Worm (Caenorhabditis elegans): ENCODE measurements around the gene hlh-31.

hlh-31 gene

ce11 chrIV:16257330-16257729 is at the start of gene hlh-31:
Gene hlh-31 (plus strand): TSS chrIV:16257630.
- TF ChIP-seq blmp-1 (tag; optimal IDR thresholded peaks at IDR 0.05) (no peak), fkh-10 (GFP tag; optimal IDR thresholded peaks at IDR 0.05) (no peak), nhr-47 (tag; optimal IDR thresholded peaks at IDR 0.05) (no peak), nhr-77 (tag; optimal IDR thresholded peaks at IDR 0.05) (no peak), skn-1 (tag; optimal IDR thresholded peaks at IDR 0.05) (no peak), fkh-8 (tag; optimal IDR thresholded peaks at IDR 0.05) (no peak), unc-98 (GFP tag; IDR thresholded peaks at IDR 0.05) (no peak), pax-3 (tag; optimal IDR thresholded peaks at IDR 0.05) (no peak), ztf-11 (tag; optimal IDR thresholded peaks at IDR 0.05) (no peak), aha-1 (tag; optimal IDR thresholded peaks at IDR 0.05) (no peak), mef-2 (tag; optimal IDR thresholded peaks at IDR 0.05) (no peak), nhr-85 (tag) (no peak), nhr-76 (tag; optimal IDR thresholded peaks at IDR 0.05) (no peak), ceh-63 (GFP tag; optimal IDR thresholded peaks at IDR 0.05) (no peak)

ce11 chrIV:16210913-16211312 is 46.5 kb upstream of the hlh-31 start, which contains the start of gene H25K10.2:
Gene H25K10.2 (minus strand): TSS chrIV:16211013.
- no peak for TF ChIP-seq dpl-1 (GFP tag; optimal IDR thresholded peaks at IDR 0.05)

DNA sequence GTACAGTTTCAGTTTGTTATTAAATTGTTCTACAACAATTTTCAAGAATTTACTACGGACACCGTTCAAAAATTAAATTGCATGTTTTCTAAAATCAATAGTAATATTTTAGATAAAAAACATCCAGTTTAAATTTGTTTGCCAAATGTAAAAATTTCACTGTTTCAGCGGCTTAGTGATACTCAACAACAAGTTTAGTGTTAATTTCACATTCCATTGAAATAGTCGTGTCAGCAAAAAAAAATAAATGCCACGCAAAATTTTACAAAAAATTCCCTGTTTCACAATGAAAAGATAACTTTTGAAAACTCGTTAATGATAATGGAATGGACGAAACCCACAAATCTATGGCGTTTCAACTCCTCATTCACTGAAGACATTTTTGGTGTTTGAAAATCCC is 41.3 kb upstream of the hlh-31 start:
- TF ChIP-seq efl-1 (optimal IDR thresholded peaks at IDR 0.05) (no peak), efl-1 (GFP tag; optimal IDR thresholded peaks at IDR 0.05 in 1 of 2) (no peak), lin-15B (tag; optimal IDR thresholded peaks at IDR 0.05) (no peak), Y116A8C.19 (tag; optimal IDR thresholded peaks at IDR 0.05; ENCODE audit: borderline replicate concordance) (no peak), unc-62 (GFP tag; optimal IDR thresholded peaks at IDR 0.05) (no peak), F16B12.6 (tag; optimal IDR thresholded peaks at IDR 0.05) (no peak), fkh-8 (tag; optimal IDR thresholded peaks at IDR 0.05) (no peak)

- TF ChIP-seq ets-5 (GFP tag; IDR thresholded peaks at IDR 0.05): no peak
- TF ChIP-seq xbp-1 (tag; optimal IDR thresholded peaks at IDR 0.05): no peak
- TF ChIP-seq nhr-19 (GFP tag; conservative IDR thresholded peaks at IDR 0.05): no peak
- TF ChIP-seq lin-13 (GFP tag; optimal IDR thresholded peaks at IDR 0.05): no peak
- TF ChIP-seq unc-130 (tag; optimal IDR thresholded peaks at IDR 0.05): no peak
- TF ChIP-seq lin-35 (GFP tag; optimal IDR thresholded peaks at IDR 0.05): no peak
- no peak for TF ChIP-seq nhr-47 (tag; optimal IDR thresholded peaks at IDR 0.05)
- TF ChIP-seq zip-4 (GFP tag; optimal IDR thresholded peaks at IDR 0.05): no peak
- TF ChIP-seq nhr-71 (tag; optimal IDR thresholded peaks at IDR 0.05): no peak
- no peak for TF ChIP-seq tlp-1 (tag; optimal IDR thresholded peaks at IDR 0.05)
- TF ChIP-seq fkh-10 (GFP tag; optimal IDR thresholded peaks at IDR 0.05): no peak
Measured at ce11 chrIV:16220688-16221087, 36.7 kb upstream of the hlh-31 start.

DNA sequence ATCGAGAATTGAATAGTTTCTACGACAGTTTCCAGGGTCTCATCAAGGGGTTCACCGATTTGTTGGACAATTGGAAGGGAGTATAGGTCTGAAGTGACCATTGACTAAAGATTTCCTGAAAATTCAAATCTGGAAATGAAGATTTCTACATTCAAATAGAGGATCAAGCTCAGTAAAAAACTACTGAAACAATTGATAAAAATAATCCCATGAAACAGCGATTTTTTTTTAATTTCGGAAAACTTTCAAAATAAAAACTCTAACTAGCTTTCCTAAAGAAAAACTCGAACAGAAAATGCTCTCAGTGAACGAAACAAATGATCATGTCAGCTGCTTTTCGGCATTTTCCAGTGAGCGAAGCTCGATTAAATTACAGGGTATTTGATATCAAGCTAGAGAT is 35.9 kb upstream of the hlh-31 start, which contains the start of gene srv-11:
TSS of gene srv-11 (minus strand) at position 101 of the 400 bp plus-strand sequence.
- TF ChIP-seq ama-1 (optimal IDR thresholded peaks at IDR 0.05) (no peak), swsn-7 (tag; optimal IDR thresholded peaks at IDR 0.05) (no peak), nhr-85 (tag) (no peak), ceh-63 (GFP tag; optimal IDR thresholded peaks at IDR 0.05) (no peak), ceh-82 (tag; optimal IDR thresholded peaks at IDR 0.05) (no peak), ets-5 (GFP tag; IDR thresholded peaks at IDR 0.05) (no peak), ceh-8 (GFP tag; optimal IDR thresholded peaks at IDR 0.05) (no peak), lir-3 (tag; optimal IDR thresholded peaks at IDR 0.05; ENCODE audit: poor library complexity) (no peak), F16B12.6 (tag; optimal IDR thresholded peaks at IDR 0.05) (no peak), dsc-1 (tag; optimal IDR thresholded peaks at IDR 0.05) (no peak), vab-15 (tag; optimal IDR thresholded peaks at IDR 0.05) (no peak), zag-1 (tag; optimal IDR thresholded peaks at IDR 0.05) (no peak), C16A3.4 (tag; optimal IDR thresholded peaks at IDR 0.05) (no peak), efl-3 (GFP tag; optimal IDR thresholded peaks at IDR 0.05) (no peak), egl-27 (tag; optimal IDR thresholded peaks at IDR 0.05) (no peak), fkh-8 (tag; optimal IDR thresholded peaks at IDR 0.05) (no peak), alr-1 (tag; optimal IDR thresholded peaks at IDR 0.05; ENCODE audit: borderline replicate concordance) (no peak)

Measured in whole organism, L1 larva.